Worm (Caenorhabditis elegans) whole organism, L1 larva: ENCODE data around the gene str-143.

ENCODE experiments used
- alr-1 ChIP-seq: fragments of 200-800 bp; sonication (Bioruptor generic); optimal IDR thresholded peaks from 2 replicates; lab custom pipeline; 2018; ENCODE audit warnings: borderline replicate concordance, mild to moderate bottlenecking, missing genetic modification characterization, missing compliant biosample characterization
- efl-3 ChIP-seq: fragments of 200-800 bp; sonication (Bioruptor generic); optimal IDR thresholded peaks from 2 replicates; lab custom pipeline; 2018; ENCODE audit warnings: mild to moderate bottlenecking, missing genetic modification characterization, missing compliant biosample characterization
- elt-3 ChIP-seq, 6 experiments: fragments of 150-350 bp in 1 of 6; sonication (generic microtip); optimal IDR thresholded peaks; 2 replicates each; lab custom pipeline; 2017 to 2018; ENCODE audit warnings: missing biosample characterization in 6 of 6, missing genetic modification characterization in 6 of 6, inconsistent platforms in 1 of 6
- ets-5 ChIP-seq: fragments of 200-800 bp; sonication (Bioruptor generic); IDR thresholded peaks from 2 replicates; pipeline ENCODE4 v1.3.6; 2022; ENCODE audit warnings: missing genetic modification characterization, missing compliant biosample characterization
- fos-1 ChIP-seq: fragments of 150-350 bp; optimal IDR thresholded peaks from 2 replicates; lab custom pipeline; 2014; ENCODE audit warnings: missing biosample characterization, missing genetic modification characterization
- nhr-12 ChIP-seq: sonication (generic microtip); optimal IDR thresholded peaks from 2 replicates; lab custom pipeline; 2017; ENCODE audit warnings: missing biosample characterization, missing genetic modification characterization
- nhr-237 ChIP-seq: fragments of 150-350 bp; optimal IDR thresholded peaks from 2 replicates; lab custom pipeline; 2014; ENCODE audit warnings: missing biosample characterization, missing genetic modification characterization
- nhr-77 ChIP-seq: fragments of 150-350 bp; optimal IDR thresholded peaks from 2 replicates; lab custom pipeline; 2014; ENCODE audit warnings: missing biosample characterization, missing genetic modification characterization
- snpc-4 ChIP-seq: fragments of 150-350 bp; optimal IDR thresholded peaks from 2 replicates; lab custom pipeline; 2014; ENCODE audit warnings: missing biosample characterization, missing genetic modification characterization
- snu-23 ChIP-seq: sonication (generic microtip); optimal IDR thresholded peaks from 2 replicates; lab custom pipeline; 2016; ENCODE audit warnings: missing genetic modification characterization, missing compliant biosample characterization
- zip-4 ChIP-seq: fragments of 200-800 bp; sonication (Bioruptor generic); optimal IDR thresholded peaks from 2 replicates; lab custom pipeline; 2018; ENCODE audit warnings: mild to moderate bottlenecking, missing genetic modification characterization, moderate library complexity, missing compliant biosample characterization

DNA sequence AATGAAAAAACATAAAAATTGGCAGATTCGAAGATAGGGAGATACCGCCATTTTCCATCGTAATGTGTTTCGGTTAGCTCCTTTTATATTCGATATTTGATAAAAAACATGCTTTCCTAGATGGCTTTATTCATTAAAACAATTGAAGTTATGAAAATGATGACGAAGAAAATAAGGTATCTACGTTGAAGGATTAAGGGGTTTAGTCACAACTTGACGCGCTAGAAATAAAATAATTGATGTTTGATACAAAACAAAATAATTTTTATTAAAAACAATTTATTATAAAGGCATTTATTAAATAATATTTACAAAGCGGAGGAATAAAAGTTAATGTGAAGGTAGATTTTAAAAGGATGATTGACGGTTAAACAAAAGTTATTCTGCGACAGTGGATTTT lies 21.1 kb upstream of the str-143 start, which contains the start of gene str-130:
- TF ChIP-seq zip-4 (GFP tag; lab: Kevin White, UChicago) (no peak), fos-1 (no peak), snpc-4 (tag; lab: Kevin White, UChicago) (no peak), nhr-77 (tag; lab: Kevin White, UChicago) (no peak), efl-3 (GFP tag; lab: Kevin White, UChicago) (no peak), snu-23 (no peak), nhr-237 (no peak), elt-3 (tag; optimal IDR thresholded peaks at IDR 0.05; lab: Kevin White, UChicago) (no peak), nhr-12 (tag; lab: Kevin White, UChicago) (no peak), ets-5 (GFP tag; lab: Robert Waterston, UW) (no peak), alr-1 (tag; lab: Kevin White, UChicago) (no peak)
